Worm (Caenorhabditis elegans) whole organism, L4 larva: ENCODE measurements around the gene F56A8.5.

Experiments
- ZK337.2 ChIP-seq: fragments of 200-800 bp; sonication (Bioruptor generic); IDR thresholded peaks from 2 replicates; pipeline ENCODE4 v1.3.6; 2022; ENCODE audit warnings: missing genetic modification reagents, missing genetic modification characterization, missing compliant biosample characterization
- ama-1 ChIP-seq: fragments of 150-350 bp; optimal IDR thresholded peaks from 2 replicates; lab custom pipeline; 2014; ENCODE audit warnings: inconsistent platforms, mixed read lengths
- ceh-32 ChIP-seq: sonication (generic microtip); optimal IDR thresholded peaks from 2 replicates; lab custom pipeline; 2016; ENCODE audit warnings: mild to moderate bottlenecking, missing genetic modification characterization, missing compliant biosample characterization; ENCODE audit not compliant: poor library complexity
- egl-27 ChIP-seq: sonication (generic microtip); optimal IDR thresholded peaks from 3 replicates; lab custom pipeline; 2017; ENCODE audit warnings: missing biosample characterization, missing genetic modification reagents, missing genetic modification characterization
- lin-39 ChIP-seq: fragments of 150-350 bp; optimal IDR thresholded peaks from 2 replicates; lab custom pipeline; 2014; ENCODE audit warnings: missing biosample characterization, missing genetic modification reagents, missing genetic modification characterization
- lir-3 ChIP-seq: sonication (generic microtip); optimal IDR thresholded peaks from 2 replicates; lab custom pipeline; 2016; ENCODE audit warnings: mild to moderate bottlenecking, missing genetic modification characterization, missing compliant biosample characterization
- lsy-2 ChIP-seq, 2 experiments: fragments of 150-350 bp in 1 of 2; sonication (generic microtip) in 1 of 2; optimal IDR thresholded peaks; 2 replicates each; lab custom pipeline; 2014 to 2017; ENCODE audit warnings: missing biosample characterization in 2 of 2, missing genetic modification characterization in 2 of 2
- madf-5 ChIP-seq, 2 experiments: fragments of 200-800 bp; sonication (Bioruptor generic); IDR thresholded peaks; 2 replicates each; pipeline ENCODE4 v1.3.6; 2022; ENCODE audit warnings: missing compliant biosample characterization in 2 of 2, missing genetic modification characterization in 2 of 2
- nhr-28 ChIP-seq: fragments of 150-350 bp; optimal IDR thresholded peaks from 2 replicates; lab custom pipeline; 2014; ENCODE audit warnings: missing biosample characterization, missing genetic modification characterization
- pha-4 ChIP-seq, 2 experiments: fragments of 150-350 bp in 1 of 2; fragments of 200-800 bp in 1 of 2; sonication (Bioruptor generic) in 1 of 2; IDR thresholded peaks in 1 of 2; optimal IDR thresholded peaks in 1 of 2; 2 replicates each; pipeline versions ENCODE4 v1.3.6 to Lab custom; 2014 to 2022; ENCODE audit warnings: missing genetic modification characterization in 2 of 2, missing genetic modification reagents in 2 of 2, missing biosample characterization in 1 of 2, missing compliant biosample characterization in 1 of 2
- skn-1 ChIP-seq: fragments of 150-350 bp; optimal IDR thresholded peaks from 2 replicates; lab custom pipeline; 2014; ENCODE audit warnings: missing biosample characterization, missing genetic modification characterization
- unc-130 ChIP-seq: sonication (generic microtip); optimal IDR thresholded peaks from 2 replicates; lab custom pipeline; 2016; ENCODE audit warnings: missing genetic modification reagents, missing genetic modification characterization, missing compliant biosample characterization
- zag-1 ChIP-seq: fragments of 150-350 bp; optimal IDR thresholded peaks from 2 replicates; lab custom pipeline; 2014; ENCODE audit warnings: missing biosample characterization, missing genetic modification characterization

- TF ChIP-seq ama-1 (no peak), nhr-28 (no peak), ZK337.2 (no peak), pha-4 (GFP tag; IDR thresholded peaks at IDR 0.05; lab: Robert Waterston, UW) (no peak), pha-4 (tag; optimal IDR thresholded peaks at IDR 0.05; lab: Kevin White, UChicago) (no peak), lsy-2 (tag; optimal IDR thresholded peaks at IDR 0.05; lab: Kevin White, UChicago) (no peak), unc-130 (no peak), egl-27 (tag; lab: Kevin White, UChicago) (no peak), lin-39 (tag; lab: Kevin White, UChicago) (no peak), skn-1 (no peak), madf-5 (GFP tag; IDR thresholded peaks at IDR 0.05; lab: Robert Waterston, UW) (no peak), lir-3 (tag; lab: Kevin White, UChicago) (no peak), zag-1 (tag; lab: Kevin White, UChicago) (no peak), ceh-32 (no peak)
Observed at ce11 chrIII:13265566-13265965, at the start of gene F56A8.5.
